Fruit fly (Drosophila melanogaster) whole organism, embryonic: Measurements from ENCODE around the gene CG43088.
A peak's percentile ranks its signal among the peaks of the same experiment; 100 is the strongest.

Source experiments
- ATbp ChIP-seq: fragments of 200-800 bp; sonication (Bioruptor generic); optimal IDR thresholded peaks from 2 replicates; lab custom pipeline; 2017; ENCODE audit warnings: missing biosample characterization, mild to moderate bottlenecking, missing genetic modification characterization, missing genetic modification reagents
- Blimp-1 ChIP-seq: fragments of 200-800 bp; sonication (Bioruptor generic); optimal IDR thresholded peaks from 3 replicates; lab custom pipeline; 2018; ENCODE audit warnings: missing biosample characterization, missing genetic modification characterization, mild to moderate bottlenecking, moderate library complexity, missing genetic modification reagents
- CG10209 ChIP-seq: fragments of 200-800 bp; sonication (Bioruptor generic); optimal IDR thresholded peaks from 3 replicates; lab custom pipeline; 2017; ENCODE audit warnings: missing biosample characterization, mild to moderate bottlenecking, missing genetic modification characterization, missing genetic modification reagents
- CG11093 ChIP-seq: fragments of 200-800 bp; sonication (Bioruptor generic); IDR thresholded peaks from 3 replicates; pipeline ENCODE4 v1.3.6; 2022; ENCODE audit warnings: missing biosample characterization, missing genetic modification characterization
- CG11247 ChIP-seq: fragments of 200-800 bp; sonication (Bioruptor generic); IDR thresholded peaks from 2 replicates; pipeline ENCODE4 v1.3.6; 2022; ENCODE audit warnings: missing biosample characterization, missing genetic modification characterization
- CG13296 ChIP-seq: fragments of 200-800 bp; sonication (Bioruptor generic); optimal IDR thresholded peaks from 3 replicates; lab custom pipeline; 2018; ENCODE audit warnings: missing biosample characterization, mild to moderate bottlenecking, missing genetic modification characterization
- CG15479 ChIP-seq: fragments of 200-800 bp; sonication (Bioruptor generic); optimal IDR thresholded peaks from 3 replicates; lab custom pipeline; 2019; ENCODE audit warnings: missing biosample characterization, mild to moderate bottlenecking, missing genetic modification characterization, moderate library complexity
- CG16813 ChIP-seq: fragments of 200-800 bp; sonication (Bioruptor generic); IDR thresholded peaks from 3 replicates; pipeline ENCODE4 v1.3.6; 2022; ENCODE audit warnings: missing biosample characterization, missing genetic modification characterization; ENCODE audit not compliant: partially characterized antibody
- CG16815 ChIP-seq: fragments of 200-800 bp; sonication (Bioruptor generic); optimal IDR thresholded peaks from 3 replicates; lab custom pipeline; 2017; ENCODE audit warnings: missing biosample characterization, mild to moderate bottlenecking, missing genetic modification characterization
- CG17328 ChIP-seq: fragments of 200-800 bp; sonication (Bioruptor generic); IDR thresholded peaks from 2 replicates; pipeline ENCODE4 v1.3.6; 2022; ENCODE audit warnings: missing biosample characterization, missing genetic modification characterization
- CG18764 ChIP-seq: fragments of 200-800 bp; sonication (Bioruptor generic); optimal IDR thresholded peaks from 3 replicates; lab custom pipeline; 2016; ENCODE audit warnings: missing biosample characterization, missing genetic modification characterization
- CG31365 ChIP-seq: fragments of 200-800 bp; sonication (Bioruptor generic); optimal IDR thresholded peaks from 2 replicates; lab custom pipeline; 2018; ENCODE audit warnings: missing biosample characterization, mild to moderate bottlenecking, missing genetic modification characterization
- CG3407 ChIP-seq: fragments of 200-800 bp; sonication (Bioruptor generic); optimal IDR thresholded peaks from 2 replicates; lab custom pipeline; 2018; ENCODE audit warnings: missing biosample characterization, mild to moderate bottlenecking, missing genetic modification characterization
- CG6175 ChIP-seq: fragments of 200-800 bp; sonication (Bioruptor generic); IDR thresholded peaks from 3 replicates; pipeline ENCODE4 v1.3.6; 2022; ENCODE audit warnings: missing biosample characterization, missing genetic modification characterization
- CG6689 ChIP-seq: fragments of 200-800 bp; sonication (Bioruptor generic); IDR thresholded peaks from 2 replicates; pipeline ENCODE4 v1.3.6; 2022; ENCODE audit warnings: missing biosample characterization, missing genetic modification characterization
- CG7745 ChIP-seq: fragments of 200-800 bp; sonication (Bioruptor generic); optimal IDR thresholded peaks from 2 replicates; lab custom pipeline; 2018; ENCODE audit warnings: missing biosample characterization, mild to moderate bottlenecking, missing genetic modification characterization, moderate library complexity
- CG7786 ChIP-seq: fragments of 200-800 bp; sonication (Bioruptor generic); optimal IDR thresholded peaks from 2 replicates; lab custom pipeline; 2016; ENCODE audit warnings: missing biosample characterization, missing genetic modification characterization
- CG8281 ChIP-seq: fragments of 200-800 bp; sonication (Bioruptor generic); optimal IDR thresholded peaks from 2 replicates; lab custom pipeline; 2018; ENCODE audit warnings: missing biosample characterization, mild to moderate bottlenecking, missing genetic modification characterization, moderate library complexity
- CG8924 ChIP-seq: fragments of 200-800 bp; optimal IDR thresholded peaks from 3 replicates; lab custom pipeline; 2019; ENCODE audit warnings: missing biosample characterization, mild to moderate bottlenecking, missing genetic modification characterization, moderate library complexity
- CG9437 ChIP-seq: fragments of 200-800 bp; sonication (Bioruptor generic); optimal IDR thresholded peaks from 2 replicates; lab custom pipeline; 2018; ENCODE audit warnings: missing biosample characterization, mild to moderate bottlenecking, missing genetic modification characterization
- CHES-1-like ChIP-seq: fragments of 200-800 bp; sonication (Bioruptor generic); optimal IDR thresholded peaks from 2 replicates; lab custom pipeline; 2016; ENCODE audit warnings: missing biosample characterization, missing genetic modification characterization
- CTCF ChIP-seq: fragments of 200-800 bp; sonication (Bioruptor generic); optimal IDR thresholded peaks from 2 replicates; lab custom pipeline; 2017; ENCODE audit warnings: missing biosample characterization, mild to moderate bottlenecking, missing genetic modification characterization, moderate library complexity
- Hr3 ChIP-seq: fragments of 200-800 bp; sonication (Bioruptor generic); optimal IDR thresholded peaks from 3 replicates; lab custom pipeline; 2016; ENCODE audit warnings: missing biosample characterization, missing genetic modification characterization
- MBD-R2 ChIP-seq: fragments of 200-800 bp; sonication (Bioruptor generic); IDR thresholded peaks from 2 replicates; pipeline ENCODE4 v1.3.6; 2022; ENCODE audit warnings: missing biosample characterization, missing genetic modification characterization
- Max ChIP-seq: fragments of 200-800 bp; sonication (Bioruptor generic); optimal IDR thresholded peaks from 2 replicates; lab custom pipeline; 2016; ENCODE audit warnings: missing biosample characterization, mild to moderate bottlenecking, missing genetic modification characterization
- Mrtf ChIP-seq: fragments of 200-800 bp; sonication (Bioruptor generic); IDR thresholded peaks from 3 replicates; pipeline ENCODE4 v1.3.6; 2022; ENCODE audit warnings: missing biosample characterization, missing genetic modification characterization
- Oaz ChIP-seq: fragments of 200-800 bp; sonication (Bioruptor generic); IDR thresholded peaks from 2 replicates; pipeline ENCODE4 v1.3.6; 2022; ENCODE audit warnings: missing biosample characterization, missing genetic modification characterization
- Optix ChIP-seq: fragments of 200-800 bp; sonication (Bioruptor generic); IDR thresholded peaks from 3 replicates; pipeline ENCODE4 v1.3.6; 2022; ENCODE audit warnings: missing biosample characterization, missing genetic modification characterization
- PHDP ChIP-seq: fragments of 200-800 bp; sonication (Bioruptor generic); optimal IDR thresholded peaks from 3 replicates; lab custom pipeline; 2018; ENCODE audit warnings: missing biosample characterization, mild to moderate bottlenecking, missing genetic modification characterization, moderate library complexity
- Rfx ChIP-seq: fragments of 200-800 bp; sonication (Bioruptor generic); IDR thresholded peaks from 2 replicates; pipeline ENCODE4 v1.3.6; 2022; ENCODE audit warnings: missing biosample characterization, missing genetic modification characterization
- Sox100B ChIP-seq: fragments of 200-800 bp; sonication (Bioruptor generic); optimal IDR thresholded peaks from 3 replicates; lab custom pipeline; 2018; ENCODE audit warnings: missing biosample characterization, mild to moderate bottlenecking, missing genetic modification characterization
- Trl ChIP-seq, 3 experiments: fragments of >200 bp in 2 of 3; fragments of 200-800 bp in 1 of 3; sonication (Bioruptor generic) in 1 of 3; optimal IDR thresholded peaks; 2 replicates in 1 of 3; 3 replicates in 2 of 3; lab custom pipeline; 2016 to 2017; ENCODE audit warnings: missing biosample characterization in 1 of 3, missing genetic modification characterization in 1 of 3
- Vsx1 ChIP-seq: fragments of 200-800 bp; sonication (Bioruptor generic); optimal IDR thresholded peaks from 2 replicates; lab custom pipeline; 2017; ENCODE audit warnings: missing biosample characterization, mild to moderate bottlenecking, missing genetic modification characterization, missing genetic modification reagents
- amos ChIP-seq: fragments of 200-800 bp; sonication (Bioruptor generic); IDR thresholded peaks from 2 replicates; pipeline ENCODE4 v1.3.6; 2022; ENCODE audit warnings: missing biosample characterization, missing genetic modification characterization; ENCODE audit not compliant: partially characterized antibody
- aop ChIP-seq: fragments of 200-800 bp; sonication (Bioruptor generic); IDR thresholded peaks from 2 replicates; pipeline ENCODE4 v1.3.6; 2022; ENCODE audit warnings: missing biosample characterization, missing genetic modification characterization
- bbx ChIP-seq: fragments of 200-800 bp; sonication (Bioruptor generic); IDR thresholded peaks from 2 replicates; pipeline ENCODE4 v1.3.6; 2022; ENCODE audit warnings: missing biosample characterization, missing genetic modification characterization; ENCODE audit not compliant: partially characterized antibody
- dati ChIP-seq: fragments of 200-800 bp; sonication (Bioruptor generic); IDR thresholded peaks from 2 replicates; pipeline ENCODE4 v1.3.6; 2022; ENCODE audit warnings: missing biosample characterization, missing genetic modification characterization
- dimm ChIP-seq: fragments of 200-800 bp; sonication (Bioruptor generic); IDR thresholded peaks from 2 replicates; pipeline ENCODE4 v1.3.6; 2022; ENCODE audit warnings: missing biosample characterization, missing genetic modification characterization
- dmrt99B ChIP-seq: fragments of 200-800 bp; sonication (Bioruptor generic); optimal IDR thresholded peaks from 2 replicates; lab custom pipeline; 2018; ENCODE audit warnings: missing biosample characterization, mild to moderate bottlenecking, missing genetic modification characterization, moderate library complexity
- dysf ChIP-seq: fragments of 200-800 bp; sonication (Bioruptor generic); IDR thresholded peaks from 3 replicates; pipeline ENCODE4 v1.3.6; 2022; ENCODE audit warnings: missing biosample characterization, missing genetic modification characterization
- ems ChIP-seq: fragments of 200-800 bp; sonication (Bioruptor generic); optimal IDR thresholded peaks from 3 replicates; lab custom pipeline; 2016; ENCODE audit warnings: missing biosample characterization, missing genetic modification characterization
- knrl ChIP-seq: fragments of 200-800 bp; sonication (Bioruptor generic); IDR thresholded peaks from 3 replicates; pipeline ENCODE4 v1.3.6; 2022; ENCODE audit warnings: missing biosample characterization, missing genetic modification characterization; ENCODE audit not compliant: partially characterized antibody
- lab ChIP-seq: fragments of 200-800 bp; sonication (Bioruptor generic); optimal IDR thresholded peaks from 3 replicates; lab custom pipeline; 2017; ENCODE audit warnings: missing biosample characterization, missing genetic modification characterization, mild to moderate bottlenecking, moderate library complexity, missing genetic modification reagents
- lbe ChIP-seq: fragments of 200-800 bp; sonication (Bioruptor generic); optimal IDR thresholded peaks from 2 replicates; lab custom pipeline; 2016; ENCODE audit warnings: missing biosample characterization, mild to moderate bottlenecking, missing genetic modification characterization
- nerfin-2 ChIP-seq: fragments of 200-800 bp; sonication (Bioruptor generic); IDR thresholded peaks from 2 replicates; pipeline ENCODE4 v1.3.6; 2022; ENCODE audit warnings: missing biosample characterization, missing genetic modification characterization; ENCODE audit not compliant: partially characterized antibody
- otp ChIP-seq: fragments of 200-800 bp; sonication (Bioruptor generic); IDR thresholded peaks from 3 replicates; pipeline ENCODE4, ENCODE4 v1.3.6; 2022; ENCODE audit warnings: missing biosample characterization, missing genetic modification characterization
- prd ChIP-seq, 3 experiments: fragments of >200 bp in 2 of 3; fragments of 200-800 bp in 1 of 3; sonication (Bioruptor generic) in 1 of 3; optimal IDR thresholded peaks in 2 of 3; IDR thresholded peaks in 1 of 3; 2 replicates in 2 of 3; 3 replicates in 1 of 3; pipeline versions ENCODE4 v1.3.6 to Lab custom; 2017 to 2022; ENCODE audit warnings: missing biosample characterization in 1 of 3, missing genetic modification characterization in 1 of 3
- tgo ChIP-seq: fragments of 200-800 bp; sonication (Bioruptor generic); IDR thresholded peaks from 3 replicates; pipeline ENCODE4 v1.3.6; 2022; ENCODE audit warnings: missing biosample characterization, missing genetic modification characterization
- unpg ChIP-seq: fragments of 200-800 bp; sonication (Bioruptor generic); optimal IDR thresholded peaks from 3 replicates; lab custom pipeline; 2018; ENCODE audit warnings: missing biosample characterization, mild to moderate bottlenecking, missing genetic modification characterization, moderate library complexity
- zen ChIP-seq: fragments of 200-800 bp; sonication (Bioruptor generic); optimal IDR thresholded peaks from 3 replicates; lab custom pipeline; 2018; ENCODE audit warnings: missing biosample characterization, mild to moderate bottlenecking, missing genetic modification characterization, moderate library complexity

The CG43088 gene

DNA sequence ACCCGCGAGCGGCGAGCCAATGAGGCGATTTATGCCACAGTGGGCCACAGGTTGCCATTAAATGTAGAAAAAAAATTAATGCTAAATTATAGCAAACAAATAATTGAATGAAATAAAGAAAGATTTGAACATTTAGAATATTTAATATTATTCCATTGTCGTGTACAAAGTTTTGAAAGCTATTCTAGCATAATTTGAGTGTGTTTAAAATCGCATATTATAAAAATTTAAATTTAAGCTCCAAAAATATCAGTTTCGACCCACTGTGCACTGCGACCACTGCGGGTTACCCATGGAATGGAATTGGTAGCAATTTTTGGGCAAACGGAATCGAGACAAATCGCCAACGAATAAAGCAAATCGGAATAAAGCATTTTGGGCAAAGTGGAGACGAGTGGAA is 41.7 kb downstream of the CG43088 start (continued):
- TF ChIP-seq bbx (GFP tag; lab: Robert Waterston, UW), result no peak
- peak; percentile 34 for TF ChIP-seq CG16815
- TF ChIP-seq ATbp (GFP tag; lab: Kevin White, UChicago), result peak; percentile 48
- peak; percentile 6 for TF ChIP-seq ems
- peak; percentile 48 for TF ChIP-seq lab (GFP tag; lab: Kevin White, UChicago)
- TF ChIP-seq Optix (GFP tag; lab: Robert Waterston, UW), result 0 out of 3 replicates have a peak, but pooled peaks have one; percentile 34
- peak; percentile 56 for TF ChIP-seq CG9437 (GFP tag; lab: Kevin White, UChicago)
- peak; percentile 74 for TF ChIP-seq Sox100B
- no peak for TF ChIP-seq dati (GFP tag; lab: Robert Waterston, UW)
- TF ChIP-seq dmrt99B (tag; lab: Kevin White, UChicago), result peak; percentile 65
- TF ChIP-seq MBD-R2 (GFP tag; lab: Robert Waterston, UW), result no peak
- TF ChIP-seq dysf, result peak; percentile 68
- peak; percentile 25 for TF ChIP-seq CG3407 (GFP tag; lab: Kevin White, UChicago)
- TF ChIP-seq nerfin-2 (GFP tag; lab: Robert Waterston, UW), result no peak
- no peak for TF ChIP-seq Mrtf (GFP tag; lab: Robert Waterston, UW)
- no peak for TF ChIP-seq CG31365 (tag; lab: Kevin White, UChicago)
- TF ChIP-seq otp, result 0 out of 3 replicates have a peak, but pooled peaks have one; percentile 35
- no peak for TF ChIP-seq knrl (GFP tag; lab: Robert Waterston, UW)
- TF ChIP-seq CG15479 (GFP tag; lab: Kevin White, UChicago), result no peak
- TF ChIP-seq CG6689 (GFP tag; lab: Robert Waterston, UW), result peak; percentile 64
- peak; percentile 55 for TF ChIP-seq PHDP (tag; lab: Kevin White, UChicago)
- TF ChIP-seq Rfx (GFP tag; lab: Robert Waterston, UW), result no peak; the same call in 1 of the 2 replicates
- TF ChIP-seq Blimp-1 (GFP tag; lab: Kevin White, UChicago), result peak; percentile 64
- TF ChIP-seq tgo, result peak; percentile 54
- no peak for TF ChIP-seq aop
- peak; percentile 75 for TF ChIP-seq zen (tag; lab: Kevin White, UChicago)
- peak; percentile 64 for TF ChIP-seq unpg (GFP tag; lab: Kevin White, UChicago)
- no peak for TF ChIP-seq Vsx1 (GFP tag; lab: Kevin White, UChicago)
- TF ChIP-seq dimm (GFP tag; lab: Robert Waterston, UW), result no peak
- peak; percentile 56 for TF ChIP-seq CG8924 (tag; lab: Kevin White, UChicago)
- peak; percentile 66 for TF ChIP-seq CG17328 (GFP tag; lab: Robert Waterston, UW)
- TF ChIP-seq CHES-1-like (GFP tag; lab: Kevin White, UChicago), result no peak
- no peak for TF ChIP-seq prd (optimal IDR thresholded peaks at IDR 0.05; lab: Kevin White, UChicago)
- peak; percentile 77 for TF ChIP-seq prd (GFP tag; IDR thresholded peaks at IDR 0.05; lab: Robert Waterston, UW)
- peak; percentile 26 for TF ChIP-seq Hr3 (GFP tag; lab: Kevin White, UChicago)
- TF ChIP-seq Max (GFP tag; lab: Kevin White, UChicago), result peak; percentile 27
- no peak for TF ChIP-seq amos (GFP tag; lab: Robert Waterston, UW)
- TF ChIP-seq CG13296 (GFP tag; lab: Kevin White, UChicago), result peak; percentile 35
- no peak for TF ChIP-seq CG11093 (GFP tag; lab: Robert Waterston, UW)
- TF ChIP-seq CTCF, result no peak
- no peak for TF ChIP-seq CG8281 (tag; lab: Kevin White, UChicago)
- no peak for TF ChIP-seq CG7745 (tag; lab: Kevin White, UChicago)
- TF ChIP-seq CG6175, result no peak
- TF ChIP-seq lbe (GFP tag; lab: Kevin White, UChicago), result no peak
- TF ChIP-seq Oaz (GFP tag; lab: Robert Waterston, UW), result 0 out of 2 replicates have a peak, but pooled peaks have one; percentile 21
- TF ChIP-seq CG10209 (GFP tag; lab: Kevin White, UChicago), result peak; percentile 54
- TF ChIP-seq CG11247 (GFP tag; lab: Robert Waterston, UW), result 0 out of 2 replicates have a peak, but pooled peaks have one; percentile 36
- no peak for TF ChIP-seq Trl (optimal IDR thresholded peaks at IDR 0.05; lab: Kevin White, UChicago)
- no peak for TF ChIP-seq Trl (GFP tag; optimal IDR thresholded peaks at IDR 0.05; lab: Kevin White, UChicago)
- TF ChIP-seq CG16813 (GFP tag; lab: Robert Waterston, UW), result 0 out of 3 replicates have a peak, but pooled peaks have one; percentile 24
- no peak for TF ChIP-seq CG18764 (GFP tag; lab: Kevin White, UChicago)
- TF ChIP-seq CG7786 (GFP tag; lab: Kevin White, UChicago), result no peak
